Fruit fly (Drosophila melanogaster): ENCODE data around the gene CG15765.

CG15765 gene

DNA sequence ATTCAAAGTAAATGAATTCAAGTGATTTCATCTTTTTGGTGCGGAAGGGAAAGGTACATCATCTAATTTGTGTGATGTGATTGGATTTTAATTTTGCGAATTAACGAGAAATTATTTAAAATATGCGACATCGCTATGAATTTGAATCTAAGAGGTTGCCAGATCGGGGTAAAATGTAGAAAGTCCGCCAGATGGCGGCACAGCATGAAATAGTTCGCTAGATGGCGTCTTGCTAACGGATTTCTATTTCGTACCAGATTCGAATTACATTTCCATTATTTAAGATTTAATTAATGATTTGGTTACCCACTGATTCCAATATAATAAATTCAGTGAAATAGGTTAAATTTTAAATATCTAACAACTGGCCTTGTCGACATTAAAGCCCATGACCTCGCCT lies 65.0 kb downstream of the CG15765 start (continued):
- TF ChIP-seq Jarid2 (GFP tag; optimal IDR thresholded peaks at IDR 0.05) = no peak
- peak; percentile 94 for TF ChIP-seq Ets65A (GFP tag)
- TF ChIP-seq HLH4C (GFP tag; IDR thresholded peaks at IDR 0.05; ENCODE audit: partially characterized antibody) = no peak
- TF ChIP-seq NfI (GFP tag; optimal IDR thresholded peaks at IDR 0.05) = peak; percentile 42
- TF ChIP-seq CG2120 (GFP tag; optimal IDR thresholded peaks at IDR 0.05) = peak; percentile 50
- TF ChIP-seq crp (GFP tag; optimal IDR thresholded peaks at IDR 0.05) = no peak
- TF ChIP-seq CG8765 (GFP tag; IDR thresholded peaks at IDR 0.05) = no peak
- TF ChIP-seq CG10959 (GFP tag; IDR thresholded peaks at IDR 0.05) = no peak
- TF ChIP-seq ftz-f1 (GFP tag; optimal IDR thresholded peaks at IDR 0.05) = no peak
- no peak for TF ChIP-seq usp (GFP tag; optimal IDR thresholded peaks at IDR 0.05)
- peak; percentile 17 for TF ChIP-seq da (GFP tag; optimal IDR thresholded peaks at IDR 0.05)
- peak; percentile 79; the same call in 1 of the 2 replicates for TF ChIP-seq CG42726 (GFP tag; IDR thresholded peaks at IDR 0.05; ENCODE audit: partially characterized antibody)
- TF ChIP-seq mld (GFP tag; IDR thresholded peaks at IDR 0.05; ENCODE audit: partially characterized antibody) = no peak
- TF ChIP-seq maf-S (GFP tag; optimal IDR thresholded peaks at IDR 0.05) = peak; percentile 16
- TF ChIP-seq HLH3B (GFP tag; IDR thresholded peaks at IDR 0.05) = no peak; the same call in 1 of the 2 replicates
- TF ChIP-seq gcm2 (GFP tag; optimal IDR thresholded peaks at IDR 0.05) = no peak
- TF ChIP-seq corto (GFP tag; optimal IDR thresholded peaks at IDR 0.05) = no peak
- TF ChIP-seq gro (GFP tag; optimal IDR thresholded peaks at IDR 0.05) = peak; percentile 19
- TF ChIP-seq pita (GFP tag; optimal IDR thresholded peaks at IDR 0.05) = peak; percentile 37
- peak; percentile 17 for TF ChIP-seq p53 (GFP tag; optimal IDR thresholded peaks at IDR 0.05)
- TF ChIP-seq Oaz (GFP tag; IDR thresholded peaks at IDR 0.05) = no peak
- peak; percentile 5 for TF ChIP-seq CHES-1-like (GFP tag; optimal IDR thresholded peaks at IDR 0.05)
- TF ChIP-seq luna (GFP tag; optimal IDR thresholded peaks at IDR 0.05) = no peak
- TF ChIP-seq CG15601 (tag; optimal IDR thresholded peaks at IDR 0.05) = no peak
- peak; percentile 13 for TF ChIP-seq pb (GFP tag; optimal IDR thresholded peaks at IDR 0.05)
- peak; percentile 37 to 59 for TF ChIP-seq dpn (GFP tag; optimal IDR thresholded peaks at IDR 0.05)
- 0 out of 2 replicates have a peak, but pooled peaks have one; percentile 10 for TF ChIP-seq Taf1 (GFP tag; IDR thresholded peaks at IDR 0.05)
- TF ChIP-seq onecut (GFP tag; IDR thresholded peaks at IDR 0.05) = peak; percentile 30; the same call in 1 of the 2 replicates
- TF ChIP-seq CG12299 (tag; optimal IDR thresholded peaks at IDR 0.05) = no peak
- peak; percentile 53 for TF ChIP-seq pzg (GFP tag; optimal IDR thresholded peaks at IDR 0.05)
- TF ChIP-seq sug (tag; optimal IDR thresholded peaks at IDR 0.05) = peak; percentile 52
- TF ChIP-seq zfh1 (GFP tag; IDR thresholded peaks at IDR 0.05) = peak; percentile 60; the same call in 2 of the 3 replicates
- peak; percentile 73 for TF ChIP-seq HmgD (GFP tag; optimal IDR thresholded peaks at IDR 0.05)
- peak; percentile 38 for TF ChIP-seq Sry-δ (GFP tag; optimal IDR thresholded peaks at IDR 0.05)
- no peak for TF ChIP-seq chinmo (GFP tag; IDR thresholded peaks at IDR 0.05; ENCODE audit: partially characterized antibody)
- TF ChIP-seq chif (GFP tag; optimal IDR thresholded peaks at IDR 0.05) = peak in 1 of 2 experiments; percentile 64
- peak; percentile 45; the same call in 1 of the 2 replicates for TF ChIP-seq CG16779 (GFP tag; IDR thresholded peaks at IDR 0.05)
- TF ChIP-seq tx (GFP tag; optimal IDR thresholded peaks at IDR 0.05) = no peak
- TF ChIP-seq Pdp1 (GFP tag; optimal IDR thresholded peaks at IDR 0.05) = peak; percentile 20 to 32
- peak; percentile 58; the same call in 1 of the 2 replicates for TF ChIP-seq CG9932 (GFP tag; IDR thresholded peaks at IDR 0.05)
- peak; percentile 57; the same call in 2 of the 3 replicates for TF ChIP-seq ken (GFP tag; IDR thresholded peaks at IDR 0.05)
- 0 out of 3 replicates have a peak, but pooled peaks have one; percentile 42 for TF ChIP-seq H15 (GFP tag; IDR thresholded peaks at IDR 0.05)
- peak; percentile 19 for TF ChIP-seq CG4820 (GFP tag; optimal IDR thresholded peaks at IDR 0.05)
- no peak for TF ChIP-seq CG8359 (GFP tag; optimal IDR thresholded peaks at IDR 0.05; ENCODE audit: borderline replicate concordance)
- peak; percentile 11 for TF ChIP-seq CG8089 (GFP tag; optimal IDR thresholded peaks at IDR 0.05)
- TF ChIP-seq Ada2b (GFP tag; IDR thresholded peaks at IDR 0.05) = peak; percentile 37; the same call in 1 of the 2 replicates
- TF ChIP-seq NC2β (GFP tag; optimal IDR thresholded peaks at IDR 0.05) = peak; percentile 33
- TF ChIP-seq Hr3 (GFP tag; optimal IDR thresholded peaks at IDR 0.05) = peak; percentile 15
- no peak for TF ChIP-seq H2.0 (GFP tag; IDR thresholded peaks at IDR 0.05)
- peak; percentile 67 for TF ChIP-seq NFAT (GFP tag; IDR thresholded peaks at IDR 0.05)
- TF ChIP-seq croc (GFP tag; conservative IDR thresholded peaks at IDR 0.05) = peak; percentile 25; the same call in 1 of the 3 replicates
